Worm (Caenorhabditis elegans) whole organism, late embryonic: Measurements from ENCODE around the gene C29F7.3.

Source experiments
- Y22D7AL.16 ChIP-seq: sonication (generic microtip); optimal IDR thresholded peaks from 2 replicates; lab custom pipeline; 2016; ENCODE audit warnings: missing genetic modification characterization, missing compliant biosample characterization
- ama-1 ChIP-seq: fragments of 150-350 bp; optimal IDR thresholded peaks from 2 replicates; lab custom pipeline; 2014
- ceh-34 ChIP-seq: sonication (generic microtip); optimal IDR thresholded peaks from 2 replicates; lab custom pipeline; 2016; ENCODE audit warnings: mild to moderate bottlenecking, missing genetic modification characterization, missing compliant biosample characterization
- elt-2 ChIP-seq: sonication (generic microtip); optimal IDR thresholded peaks from 2 replicates; lab custom pipeline; 2016; ENCODE audit warnings: missing genetic modification reagents, missing genetic modification characterization, missing compliant biosample characterization
- mec-3 ChIP-seq: sonication (generic microtip); optimal IDR thresholded peaks from 2 replicates; lab custom pipeline; 2016; ENCODE audit warnings: borderline replicate concordance, missing genetic modification characterization, missing compliant biosample characterization
- pag-3 ChIP-seq: sonication (generic microtip); optimal IDR thresholded peaks from 2 replicates; lab custom pipeline; 2016; ENCODE audit warnings: missing compliant biosample characterization, missing genetic modification characterization, borderline replicate concordance
- rnt-1 ChIP-seq: sonication (generic microtip); optimal IDR thresholded peaks from 2 replicates; lab custom pipeline; 2016; ENCODE audit warnings: missing genetic modification characterization, missing compliant biosample characterization
- unc-86 ChIP-seq: sonication (generic microtip); optimal IDR thresholded peaks from 2 replicates; lab custom pipeline; 2016; ENCODE audit warnings: missing genetic modification characterization, missing compliant biosample characterization

DNA sequence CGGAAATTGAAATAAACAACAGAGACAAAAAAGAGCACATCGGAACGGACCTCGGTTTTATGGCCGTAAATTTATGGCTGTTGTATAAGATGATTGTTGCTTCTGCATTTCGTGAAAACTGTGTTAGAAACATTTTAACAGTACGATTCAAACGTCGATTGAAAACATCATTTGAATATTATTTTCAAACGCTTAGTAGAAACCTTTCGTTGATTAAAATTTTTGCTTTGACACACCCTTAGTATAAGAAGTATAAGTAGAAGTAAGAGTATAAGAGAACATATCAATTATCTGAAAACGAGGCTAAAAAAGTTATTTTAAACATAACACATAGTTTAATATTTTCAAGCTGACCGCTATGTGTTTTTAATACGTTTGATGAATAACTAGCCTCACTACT is 35.0 kb downstream of the C29F7.3 start:
- TF ChIP-seq mec-3 (tag; lab: Kevin White, UChicago), result no peak
- no peak for TF ChIP-seq unc-86 (tag; lab: Kevin White, UChicago)
- TF ChIP-seq rnt-1 (tag; lab: Kevin White, UChicago), result no peak
- TF ChIP-seq ama-1 (lab: Kevin White, UChicago), result no peak
- TF ChIP-seq pag-3, result no peak
- no peak for TF ChIP-seq elt-2 (tag; lab: Kevin White, UChicago)
- TF ChIP-seq Y22D7AL.16 (tag; lab: Kevin White, UChicago), result no peak
- no peak for TF ChIP-seq ceh-34 (tag; lab: Kevin White, UChicago)
